Worm (Caenorhabditis elegans): ENCODE data around the gene srh-279.

DNA sequence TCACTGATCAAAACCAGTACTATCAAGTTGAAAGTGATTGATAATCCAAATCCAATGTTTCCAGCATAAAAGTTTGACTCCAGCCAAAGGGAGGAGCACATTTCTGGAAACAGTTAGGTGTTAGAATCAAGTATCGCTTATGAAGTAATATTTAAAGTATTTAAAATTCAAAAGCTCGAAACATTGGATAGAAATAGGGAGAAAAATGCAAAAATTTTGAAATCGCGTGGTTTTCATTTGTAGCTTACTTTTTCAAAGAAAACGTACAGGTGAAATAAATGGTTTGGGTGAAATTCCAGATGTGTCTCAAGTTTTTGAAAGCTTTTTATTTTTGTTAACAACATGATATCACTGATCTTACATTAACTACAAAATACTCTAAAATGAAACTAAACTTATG is 23.2 kb upstream of the srh-279 start, which contains the start of gene str-111:
- TF ChIP-seq tra-4 (tag; optimal IDR thresholded peaks at IDR 0.05), result no peak
- no peak for TF ChIP-seq scrt-1 (GFP tag; IDR thresholded peaks at IDR 0.05)
- no peak for TF ChIP-seq tbx-37 (GFP tag; conservative IDR thresholded peaks at IDR 0.05)
- no peak for TF ChIP-seq aly-1 (tag; optimal IDR thresholded peaks at IDR 0.05)
- TF ChIP-seq ama-1 (optimal IDR thresholded peaks at IDR 0.05), result no peak
- no peak for TF ChIP-seq F13C5.2 (tag; optimal IDR thresholded peaks at IDR 0.05)
- no peak for TF ChIP-seq B0310.2 (tag; optimal IDR thresholded peaks at IDR 0.05)

Measured in whole organism, early embryonic.